Fruit fly (Drosophila melanogaster): ENCODE results near the gene Cftr.
A peak's percentile ranks its signal among the peaks of the same experiment; 100 is the strongest.

Gene Cftr

DNA sequence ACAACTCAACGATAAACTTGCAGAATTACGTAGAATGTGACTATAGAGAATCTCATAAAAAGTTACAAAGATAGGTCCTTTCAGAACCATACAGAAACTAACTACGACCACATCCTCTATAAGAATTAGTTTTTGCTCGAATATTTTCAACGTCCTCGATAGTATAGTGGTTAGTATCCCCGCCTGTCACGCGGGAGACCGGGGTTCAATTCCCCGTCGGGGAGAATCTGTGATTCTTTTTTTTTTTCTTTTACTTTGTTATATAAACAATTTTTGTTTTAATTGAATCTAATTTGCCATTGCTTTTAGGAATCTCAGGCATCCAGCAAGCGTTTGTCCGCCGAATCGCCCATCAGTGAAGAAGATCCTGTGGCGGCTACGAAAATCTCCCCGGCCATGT is 11.4 kb upstream of the Cftr start:
- TF ChIP-seq bbx (GFP tag; IDR thresholded peaks at IDR 0.05; ENCODE audit: partially characterized antibody) (peak; percentile 40; the same call in 1 of the 2 replicates), vnd (GFP tag; IDR thresholded peaks at IDR 0.05; ENCODE audit: partially characterized antibody) (peak; percentile 25; the same call in 1 of the 3 replicates), CG6854 (GFP tag; optimal IDR thresholded peaks at IDR 0.05) (no peak), Bdp1 (GFP tag; optimal IDR thresholded peaks at IDR 0.05) (peak; percentile 97), CG16813 (GFP tag; IDR thresholded peaks at IDR 0.05; ENCODE audit: partially characterized antibody) (peak; percentile 83), Pdp1 (GFP tag; optimal IDR thresholded peaks at IDR 0.05) (peak in 1 of 2 experiments; percentile 69), CG14860 (GFP tag; IDR thresholded peaks at IDR 0.05; ENCODE audit: partially characterized antibody) (peak; percentile 58; the same call in 1 of the 3 replicates), zfh2 (GFP tag; optimal IDR thresholded peaks at IDR 0.05) (no peak), CG7963 (GFP tag; IDR thresholded peaks at IDR 0.05; ENCODE audit: partially characterized antibody) (peak; percentile 50; the same call in 1 of the 3 replicates), Scr (GFP tag; IDR thresholded peaks at IDR 0.05; ENCODE audit: partially characterized antibody) (peak; percentile 62), mld (GFP tag; IDR thresholded peaks at IDR 0.05; ENCODE audit: partially characterized antibody) (peak; percentile 83; the same call in 2 of the 3 replicates), CG4707 (GFP tag; optimal IDR thresholded peaks at IDR 0.05) (no peak), Bgb (GFP tag; IDR thresholded peaks at IDR 0.05; ENCODE audit: partially characterized antibody) (peak; percentile 59), amos (GFP tag; IDR thresholded peaks at IDR 0.05; ENCODE audit: partially characterized antibody) (peak; percentile 82; the same call in 1 of the 2 replicates), chinmo (GFP tag; IDR thresholded peaks at IDR 0.05; ENCODE audit: partially characterized antibody) (0 out of 4 replicates have a peak, but pooled peaks have one; percentile 27), Lpt (GFP tag; optimal IDR thresholded peaks at IDR 0.05) (no peak), CG6791 (GFP tag; IDR thresholded peaks at IDR 0.05; ENCODE audit: partially characterized antibody) (peak; percentile 82), Opbp (GFP tag; IDR thresholded peaks at IDR 0.05; ENCODE audit: partially characterized antibody) (peak; percentile 67; the same call in 2 of the 3 replicates), CG42726 (GFP tag; IDR thresholded peaks at IDR 0.05; ENCODE audit: partially characterized antibody) (peak; percentile 73; the same call in 1 of the 2 replicates)

DNA sequence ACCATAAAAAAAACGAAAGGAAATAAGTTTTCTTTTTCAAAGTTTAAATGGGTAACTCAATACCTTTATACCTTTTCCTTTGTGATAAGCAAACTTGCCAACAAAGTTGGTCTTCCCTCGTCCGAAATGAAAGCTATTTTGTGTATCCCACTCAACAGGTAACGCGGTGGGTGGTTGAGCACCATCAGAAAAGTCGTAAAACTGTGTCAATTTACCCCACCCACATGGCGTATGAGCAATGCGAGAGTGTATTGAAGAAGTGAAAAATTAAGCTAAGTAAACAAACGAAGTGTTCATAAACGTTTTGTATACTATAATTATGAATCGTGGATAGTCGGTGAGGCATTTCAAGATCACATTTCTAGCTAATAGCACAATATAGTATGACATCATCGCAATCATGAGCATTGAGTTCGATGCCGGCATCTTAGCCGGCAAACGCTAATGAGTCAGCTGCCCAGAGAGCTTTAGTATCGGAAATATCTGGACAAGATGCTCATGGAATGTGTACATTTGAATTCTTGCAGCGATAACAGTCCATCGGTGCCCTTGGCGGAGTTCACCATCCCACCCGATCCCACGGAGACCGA is 7.2 kb upstream of the Cftr start:
- TF ChIP-seq CG4707 (GFP tag; optimal IDR thresholded peaks at IDR 0.05) (no peak), sd (tag; optimal IDR thresholded peaks at IDR 0.05) (peak; percentile 86), CG34422 (GFP tag; IDR thresholded peaks at IDR 0.05) (no peak), B-H2 (GFP tag; optimal IDR thresholded peaks at IDR 0.05) (no peak), CG13624 (GFP tag; optimal IDR thresholded peaks at IDR 0.05) (no peak), dimm (GFP tag; IDR thresholded peaks at IDR 0.05) (no peak), CG14667 (GFP tag; IDR thresholded peaks at IDR 0.05) (no peak), Nf-YC (tag; optimal IDR thresholded peaks at IDR 0.05) (no peak), Fer2 (tag; optimal IDR thresholded peaks at IDR 0.05) (no peak), ara (GFP tag; IDR thresholded peaks at IDR 0.05) (no peak), run (tag; optimal IDR thresholded peaks at IDR 0.05) (no peak), sens (GFP tag) (peak; percentile 39), scrt (GFP tag; optimal IDR thresholded peaks at IDR 0.05) (peak; percentile 50), peb (GFP tag; IDR thresholded peaks at IDR 0.05) (no peak), lab (GFP tag; optimal IDR thresholded peaks at IDR 0.05) (no peak), Dp (GFP tag; optimal IDR thresholded peaks at IDR 0.05) (no peak), sqz (GFP tag; optimal IDR thresholded peaks at IDR 0.05) (no peak), CG9817 (tag; optimal IDR thresholded peaks at IDR 0.05) (no peak), Fer3 (tag; optimal IDR thresholded peaks at IDR 0.05) (no peak), chinmo (GFP tag; IDR thresholded peaks at IDR 0.05; ENCODE audit: partially characterized antibody) (0 out of 4 replicates have a peak, but pooled peaks have one; percentile 68), Atf6 (GFP tag; IDR thresholded peaks at IDR 0.05) (0 out of 2 replicates have a peak, but pooled peaks have one; percentile 23), vvl (GFP tag; IDR thresholded peaks at IDR 0.05) (no peak), CG12769 (tag; optimal IDR thresholded peaks at IDR 0.05) (peak; percentile 34)
